Worm (Caenorhabditis elegans): ENCODE measurements around the gene unc-77.

DNA sequence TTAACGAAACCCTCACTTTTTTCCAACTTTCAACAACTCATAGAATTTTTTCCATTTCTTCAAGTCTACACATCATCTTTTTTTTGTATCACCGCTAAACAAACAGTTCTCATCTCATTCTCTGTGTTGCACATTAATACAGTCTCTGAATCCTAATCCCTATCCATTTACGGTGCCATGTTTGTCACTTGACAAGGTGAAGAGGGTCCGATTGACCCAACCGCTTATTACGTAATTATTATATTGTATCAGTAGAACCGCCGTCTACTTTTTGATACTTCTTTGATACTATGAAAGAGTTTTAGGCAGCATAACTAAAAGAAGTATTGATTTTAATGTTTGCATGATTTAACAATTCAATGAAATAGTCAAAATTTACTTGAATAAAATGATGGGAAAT is 49.0 kb downstream of the unc-77 start:
- no peak for TF ChIP-seq ama-1 (optimal IDR thresholded peaks at IDR 0.05)
- TF ChIP-seq B0310.2 (tag; optimal IDR thresholded peaks at IDR 0.05), result no peak
- no peak for TF ChIP-seq tra-4 (tag; optimal IDR thresholded peaks at IDR 0.05)
- no peak for TF ChIP-seq hmg-4 (GFP tag; optimal IDR thresholded peaks at IDR 0.05)
- TF ChIP-seq hnd-1 (tag; optimal IDR thresholded peaks at IDR 0.05), result no peak
